Fruit fly (Drosophila melanogaster) whole organism, embryonic: ENCODE data around the gene Eig71Ed.

Experiments used
- CG17385 ChIP-seq: fragments of 200-800 bp; sonication (Bioruptor generic); optimal IDR thresholded peaks from 3 replicates; lab custom pipeline; 2018; ENCODE audit warnings: missing biosample characterization, mild to moderate bottlenecking, missing genetic modification characterization
- CG17568 ChIP-seq: fragments of 200-800 bp; sonication (Bioruptor generic); optimal IDR thresholded peaks from 2 replicates; lab custom pipeline; 2018; ENCODE audit warnings: missing biosample characterization, mild to moderate bottlenecking, missing genetic modification characterization, moderate library complexity
- CG6654 ChIP-seq: fragments of 200-800 bp; sonication (Bioruptor generic); optimal IDR thresholded peaks from 2 replicates; lab custom pipeline; 2017; ENCODE audit warnings: missing biosample characterization, mild to moderate bottlenecking, missing genetic modification characterization
- CG8089 ChIP-seq: fragments of 200-800 bp; sonication (Bioruptor generic); optimal IDR thresholded peaks from 3 replicates; lab custom pipeline; 2016; ENCODE audit warnings: missing biosample characterization, missing genetic modification characterization
- Hmx ChIP-seq: fragments of 200-800 bp; sonication (Bioruptor generic); optimal IDR thresholded peaks from 2 replicates; lab custom pipeline; 2016; ENCODE audit warnings: missing biosample characterization, missing genetic modification characterization
- Six4 ChIP-seq: fragments of 200-800 bp; sonication (Bioruptor generic); optimal IDR thresholded peaks from 2 replicates; lab custom pipeline; 2016; ENCODE audit warnings: missing biosample characterization, missing genetic modification characterization
- cato ChIP-seq: fragments of 200-800 bp; sonication (Bioruptor generic); optimal IDR thresholded peaks from 2 replicates; lab custom pipeline; 2016; ENCODE audit warnings: missing biosample characterization, missing genetic modification characterization, borderline replicate concordance
- onecut ChIP-seq: fragments of 200-800 bp; sonication (Bioruptor generic); IDR thresholded peaks from 2 replicates; pipeline ENCODE4 v1.3.6; 2022; ENCODE audit warnings: missing biosample characterization, missing genetic modification characterization
- ttk ChIP-seq: fragments of 200-800 bp; sonication (Bioruptor generic); IDR thresholded peaks from 2 replicates; pipeline ENCODE4 v2.1.2; 2022; ENCODE audit warnings: missing biosample characterization, missing genetic modification characterization
- z ChIP-seq: fragments of 200-800 bp; sonication (Bioruptor generic); IDR thresholded peaks from 3 replicates; pipeline ENCODE4 v1.3.6; 2022; ENCODE audit warnings: missing biosample characterization, missing genetic modification characterization

DNA sequence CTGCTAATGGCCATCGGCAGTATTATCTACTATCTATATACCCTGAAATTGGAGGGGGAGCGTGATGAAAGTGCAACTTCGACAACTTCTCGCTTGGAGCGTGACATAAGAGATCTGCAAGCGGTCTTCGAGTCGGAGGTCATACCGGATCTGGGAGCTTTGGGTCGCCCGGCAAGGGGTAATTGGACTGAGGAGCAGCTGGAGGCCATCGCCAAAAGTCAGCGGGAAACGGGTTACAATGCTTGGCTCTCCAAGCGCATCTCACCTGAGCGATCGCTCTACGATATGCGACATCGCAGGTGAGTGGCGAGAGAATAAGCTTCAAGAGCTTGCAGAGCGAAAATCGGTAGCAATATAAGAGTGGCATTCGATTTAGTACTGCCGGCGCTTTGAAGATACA lies 31.7 kb downstream of the Eig71Ed start:
- TF ChIP-seq ttk (GFP tag; lab: Robert Waterston, UW) (no peak), onecut (no peak), CG17568 (no peak), cato (no peak), CG6654 (GFP tag; lab: Kevin White, UChicago) (no peak), Six4 (no peak), CG8089 (GFP tag; lab: Kevin White, UChicago) (no peak), Hmx (no peak), z (GFP tag; lab: Robert Waterston, UW) (no peak), CG17385 (GFP tag; lab: Kevin White, UChicago) (no peak)
